Worm (Caenorhabditis elegans) whole organism, midembryonic: Measurements from ENCODE around the gene Y57G11B.5.

Source experiments
- T22C8.4 ChIP-seq: fragments of 200-800 bp; sonication (Bioruptor generic); IDR thresholded peaks from 2 replicates; pipeline ENCODE4 v1.3.6; 2022; ENCODE audit warnings: missing genetic modification characterization, missing compliant biosample characterization
- cog-1 ChIP-seq: sonication (generic microtip); optimal IDR thresholded peaks from 2 replicates; lab custom pipeline; 2016; ENCODE audit warnings: missing genetic modification characterization, missing compliant biosample characterization
- flt-1 ChIP-seq: fragments of 200-800 bp; sonication (Bioruptor generic); IDR thresholded peaks from 2 replicates; pipeline ENCODE4 v1.3.6; 2022; ENCODE audit warnings: missing genetic modification characterization, missing compliant biosample characterization
- klf-2 ChIP-seq: fragments of 200-800 bp; sonication (Bioruptor generic); conservative IDR thresholded peaks from 2 replicates; pipeline ENCODE4 v1.3.6; 2022; ENCODE audit warnings: missing genetic modification reagents, missing genetic modification characterization, missing compliant biosample characterization
- med-1 ChIP-seq: sonication (generic microtip); optimal IDR thresholded peaks from 2 replicates; lab custom pipeline; 2017; ENCODE audit warnings: missing genetic modification characterization, mild to moderate bottlenecking, missing compliant biosample characterization, antibody characterized with exemption, missing genetic modification reagents; ENCODE audit not compliant: insufficient read depth
- ref-1 ChIP-seq: fragments of 200-800 bp; sonication (Bioruptor generic); conservative IDR thresholded peaks from 2 replicates; pipeline ENCODE4 v1.3.6; 2022; ENCODE audit warnings: missing genetic modification reagents, missing genetic modification characterization, missing compliant biosample characterization
- tab-1 ChIP-seq: fragments of 200-800 bp; sonication (Bioruptor generic); IDR thresholded peaks from 2 replicates; pipeline ENCODE4 v1.3.6; 2022; ENCODE audit warnings: missing genetic modification characterization, missing compliant biosample characterization
- ztf-23 ChIP-seq: fragments of 200-800 bp; sonication (Bioruptor generic); IDR thresholded peaks from 2 replicates; pipeline ENCODE4 v1.3.6; 2022; ENCODE audit warnings: missing genetic modification reagents, missing genetic modification characterization, missing compliant biosample characterization
- ztf-29 ChIP-seq: fragments of 200-800 bp; sonication (Bioruptor generic); IDR thresholded peaks from 2 replicates; pipeline ENCODE4 v1.3.6; 2022; ENCODE audit warnings: missing genetic modification reagents, missing genetic modification characterization, missing compliant biosample characterization

Gene Y57G11B.5

DNA sequence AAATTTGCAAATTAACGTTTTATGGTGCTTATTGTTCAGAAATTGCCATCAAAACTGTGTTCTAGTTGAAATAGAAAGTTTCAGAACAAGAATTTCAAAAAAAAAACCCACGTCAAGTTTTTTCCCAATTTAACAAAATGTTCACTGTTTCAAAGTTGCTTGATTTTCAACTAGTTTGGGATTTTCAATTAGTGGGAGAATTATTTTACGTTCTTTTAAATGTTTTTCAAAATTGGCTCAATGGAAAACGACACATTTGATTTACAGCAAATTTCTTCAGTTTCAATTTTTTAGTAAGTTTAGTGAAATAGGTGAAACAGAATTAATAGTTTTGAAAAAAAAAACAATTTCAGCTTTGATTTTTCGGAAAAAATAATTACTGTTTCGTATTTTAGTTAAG, 34.0 kb downstream of the Y57G11B.5 start:
- TF ChIP-seq flt-1 (GFP tag; lab: Robert Waterston, UW) (no peak), cog-1 (tag; lab: Kevin White, UChicago) (no peak), ztf-23 (GFP tag; lab: Robert Waterston, UW) (no peak), T22C8.4 (no peak), med-1 (GFP tag; lab: Kevin White, UChicago) (no peak), ztf-29 (GFP tag; lab: Robert Waterston, UW) (no peak), tab-1 (GFP tag; lab: Robert Waterston, UW) (no peak), ref-1 (GFP tag; lab: Robert Waterston, UW) (no peak), klf-2 (GFP tag; lab: Robert Waterston, UW) (no peak)

DNA sequence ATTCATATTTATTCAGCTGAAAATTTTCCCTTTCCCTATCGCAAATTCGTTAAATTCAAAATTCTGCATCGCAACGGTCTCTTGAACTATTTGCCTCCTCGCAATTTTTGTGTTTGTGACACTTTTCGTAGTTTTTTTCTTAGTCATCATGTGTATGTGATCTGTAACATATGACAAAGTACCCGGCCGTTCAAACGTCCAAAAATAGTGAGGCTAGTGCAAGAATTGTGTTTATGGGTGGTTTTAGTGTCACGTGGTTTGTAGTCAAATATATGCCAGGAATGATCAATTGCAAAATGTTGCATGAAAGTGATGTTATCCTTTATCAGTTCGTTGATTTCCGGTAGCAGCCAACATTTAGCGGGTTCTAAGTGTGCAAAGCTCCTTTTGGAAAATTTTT, 35.2 kb downstream of the Y57G11B.5 start:
- no peak for TF ChIP-seq klf-2 (GFP tag; lab: Robert Waterston, UW)
- no peak for TF ChIP-seq flt-1 (GFP tag; lab: Robert Waterston, UW)
- no peak for TF ChIP-seq tab-1 (GFP tag; lab: Robert Waterston, UW)
- TF ChIP-seq ztf-23 (GFP tag; lab: Robert Waterston, UW) = no peak
- no peak for TF ChIP-seq ref-1 (GFP tag; lab: Robert Waterston, UW)
- no peak for TF ChIP-seq T22C8.4
- no peak for TF ChIP-seq med-1 (GFP tag; lab: Kevin White, UChicago)
- no peak for TF ChIP-seq ztf-29 (GFP tag; lab: Robert Waterston, UW)
- TF ChIP-seq cog-1 (tag; lab: Kevin White, UChicago) = no peak

DNA sequence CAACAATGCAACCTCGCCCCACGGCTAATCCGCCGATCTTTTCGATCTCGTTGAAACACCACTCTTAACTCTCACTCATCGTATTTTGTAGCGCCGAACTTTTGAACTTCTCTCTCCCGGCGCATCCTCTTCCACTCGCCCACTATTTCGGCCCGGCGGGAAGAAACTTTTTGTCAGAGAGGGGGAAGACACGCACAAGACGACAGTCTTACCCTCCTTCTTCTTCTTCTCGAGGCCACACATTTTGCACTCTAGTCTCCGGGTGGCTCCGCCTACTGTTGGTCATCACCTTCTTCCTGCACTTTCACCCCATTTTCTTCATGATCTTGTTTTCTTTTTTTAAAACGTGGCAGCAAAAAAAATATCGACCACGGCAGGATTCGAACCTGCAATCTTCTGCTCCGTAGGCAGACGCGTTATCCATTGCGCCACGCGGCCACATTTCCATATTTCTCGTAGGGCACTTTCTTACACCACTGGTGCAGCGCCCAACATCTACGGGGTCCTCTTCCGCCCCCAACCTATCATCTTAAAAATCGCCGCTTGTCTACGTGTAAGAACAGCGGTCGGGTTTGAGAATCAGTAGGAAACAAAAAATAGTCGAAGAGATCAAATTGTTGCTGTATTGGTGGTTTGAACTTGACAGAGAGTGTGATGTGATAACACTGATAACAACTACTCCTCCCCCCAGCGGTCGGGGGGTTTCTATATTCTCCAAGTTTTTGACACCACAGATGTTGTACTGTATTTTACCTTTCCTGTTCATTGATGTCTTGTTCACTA, 36.5 kb downstream of the Y57G11B.5 start:
- TF ChIP-seq tab-1 (GFP tag; lab: Robert Waterston, UW) = no peak
- TF ChIP-seq ref-1 (GFP tag; lab: Robert Waterston, UW) = no peak
- TF ChIP-seq klf-2 (GFP tag; lab: Robert Waterston, UW) = no peak
- no peak for TF ChIP-seq ztf-23 (GFP tag; lab: Robert Waterston, UW)

DNA sequence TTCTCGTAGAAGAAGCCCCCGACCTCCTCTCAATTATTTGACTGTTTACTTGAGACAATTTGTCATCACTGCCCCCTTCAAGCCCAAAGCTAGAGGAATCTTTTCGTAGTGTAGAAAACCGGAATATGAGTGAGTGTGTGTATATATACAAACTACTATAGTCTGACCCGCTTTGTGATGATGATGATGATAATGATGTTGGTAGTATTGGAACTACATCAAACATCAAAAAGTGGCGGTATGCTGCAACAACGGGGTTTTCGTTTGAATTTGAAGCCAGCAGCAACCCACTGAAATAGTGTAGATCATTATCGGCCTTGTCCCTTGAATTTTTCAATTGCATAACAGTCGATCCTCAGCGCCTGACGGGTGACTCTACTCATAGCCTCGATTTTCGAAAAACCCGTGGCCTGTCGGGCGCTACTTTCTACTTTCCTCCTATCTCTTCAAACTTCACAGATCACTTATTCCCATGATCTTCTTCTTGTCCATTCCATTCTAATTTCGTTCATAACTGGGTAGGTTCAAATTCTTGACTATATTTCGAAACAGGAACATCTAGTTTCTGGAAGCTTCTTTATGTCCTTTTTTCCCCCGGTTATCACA, 37.4 kb downstream of the Y57G11B.5 start:
- no peak for TF ChIP-seq ztf-23 (GFP tag; lab: Robert Waterston, UW)
- TF ChIP-seq tab-1 (GFP tag; lab: Robert Waterston, UW) = no peak
- no peak for TF ChIP-seq klf-2 (GFP tag; lab: Robert Waterston, UW)

DNA sequence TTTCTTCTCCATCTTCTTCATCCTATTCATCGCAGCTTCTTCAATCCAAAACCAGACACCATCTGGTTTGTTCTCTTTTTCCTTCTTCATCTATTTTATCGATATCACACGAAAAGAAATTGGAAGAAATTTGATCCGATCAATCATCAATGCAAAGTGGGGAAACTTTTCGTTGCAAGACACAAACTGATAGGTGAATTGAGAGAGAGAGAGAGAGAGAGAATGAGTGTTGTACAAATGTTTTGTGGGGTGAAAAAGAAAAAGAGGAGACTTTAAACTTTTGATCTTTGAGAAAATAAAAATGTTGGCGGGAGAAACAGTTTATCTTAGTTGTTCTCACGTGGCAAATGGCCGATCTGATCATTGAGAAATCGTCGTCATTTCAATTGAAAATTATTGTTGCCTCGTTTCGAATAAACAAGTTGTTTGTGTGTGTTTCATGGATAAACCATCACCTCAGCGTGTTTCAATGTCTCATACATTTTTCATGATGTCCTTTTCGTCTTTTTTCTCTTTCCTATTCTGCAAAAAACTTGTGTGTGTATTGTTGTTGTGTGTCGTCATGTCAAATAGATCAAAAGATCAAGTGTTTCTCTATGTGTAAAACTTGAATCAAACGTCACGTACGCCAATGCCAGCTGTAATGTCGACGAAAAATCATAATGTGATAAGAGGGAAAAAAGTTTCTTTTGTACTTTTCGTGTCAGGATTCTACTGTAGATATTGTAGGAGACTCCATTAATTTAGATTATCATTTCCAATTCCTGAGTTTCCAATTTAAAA, 38.1 kb downstream of the Y57G11B.5 start:
- TF ChIP-seq tab-1 (GFP tag; lab: Robert Waterston, UW) (no peak), ref-1 (GFP tag; lab: Robert Waterston, UW) (no peak), flt-1 (GFP tag; lab: Robert Waterston, UW) (no peak), cog-1 (tag; lab: Kevin White, UChicago) (no peak)

DNA sequence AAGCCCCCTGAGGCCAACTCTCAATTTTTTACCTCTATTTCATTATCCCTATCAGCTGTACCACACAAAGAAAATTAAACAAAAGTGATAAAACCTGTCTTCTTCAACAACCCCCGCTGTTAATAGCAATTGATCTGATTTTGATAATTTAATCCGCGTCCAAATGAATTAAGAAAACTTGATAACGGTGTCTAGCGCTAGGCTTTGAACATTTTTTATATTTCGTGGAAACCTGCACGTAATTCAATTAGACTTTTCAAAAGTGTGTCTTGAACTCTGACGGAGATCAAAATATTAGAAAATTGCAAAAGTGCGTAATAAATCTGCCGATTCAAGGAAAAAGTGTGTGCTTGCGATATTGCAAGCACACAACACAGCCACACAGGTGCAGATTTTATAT, 38.8 kb downstream of the Y57G11B.5 start:
- no peak for TF ChIP-seq ztf-23 (GFP tag; lab: Robert Waterston, UW)
- no peak for TF ChIP-seq med-1 (GFP tag; lab: Kevin White, UChicago)
- no peak for TF ChIP-seq ztf-29 (GFP tag; lab: Robert Waterston, UW)
- TF ChIP-seq klf-2 (GFP tag; lab: Robert Waterston, UW) = no peak
- TF ChIP-seq flt-1 (GFP tag; lab: Robert Waterston, UW) = no peak
- TF ChIP-seq T22C8.4 = no peak
- no peak for TF ChIP-seq ref-1 (GFP tag; lab: Robert Waterston, UW)
- no peak for TF ChIP-seq tab-1 (GFP tag; lab: Robert Waterston, UW)
- no peak for TF ChIP-seq cog-1 (tag; lab: Kevin White, UChicago)

DNA sequence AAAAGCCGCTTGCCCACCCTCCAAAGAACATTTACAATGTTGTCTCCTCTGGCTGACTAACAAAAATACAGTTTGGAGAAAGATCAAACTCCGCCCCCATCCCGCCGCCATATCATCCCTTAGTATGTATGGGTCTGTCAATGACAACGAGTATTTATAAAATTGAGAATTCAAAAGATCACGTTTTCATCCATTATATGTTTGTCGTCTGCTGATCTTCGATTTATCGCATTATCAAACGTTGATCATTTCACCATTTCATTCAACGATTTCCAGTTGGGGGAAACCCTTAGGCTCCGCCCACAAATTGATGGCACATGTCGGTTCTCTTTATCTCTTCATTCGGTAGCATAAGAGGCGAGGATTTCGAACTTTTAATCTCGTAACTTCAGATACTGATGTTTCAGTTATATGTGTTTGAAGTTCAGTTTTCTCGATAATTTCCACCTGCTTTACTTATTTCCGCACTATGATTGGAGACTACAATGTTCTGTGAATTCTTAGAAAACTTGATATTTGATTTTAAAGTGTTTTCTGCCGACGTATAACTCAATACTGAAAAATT, 39.6 kb downstream of the Y57G11B.5 start:
- no peak for TF ChIP-seq flt-1 (GFP tag; lab: Robert Waterston, UW)
- no peak for TF ChIP-seq med-1 (GFP tag; lab: Kevin White, UChicago)
- no peak for TF ChIP-seq tab-1 (GFP tag; lab: Robert Waterston, UW)
- no peak for TF ChIP-seq klf-2 (GFP tag; lab: Robert Waterston, UW)
- no peak for TF ChIP-seq ref-1 (GFP tag; lab: Robert Waterston, UW)
- TF ChIP-seq ztf-29 (GFP tag; lab: Robert Waterston, UW) = no peak
- TF ChIP-seq ztf-23 (GFP tag; lab: Robert Waterston, UW) = no peak
- TF ChIP-seq cog-1 (tag; lab: Kevin White, UChicago) = no peak
- no peak for TF ChIP-seq T22C8.4

DNA sequence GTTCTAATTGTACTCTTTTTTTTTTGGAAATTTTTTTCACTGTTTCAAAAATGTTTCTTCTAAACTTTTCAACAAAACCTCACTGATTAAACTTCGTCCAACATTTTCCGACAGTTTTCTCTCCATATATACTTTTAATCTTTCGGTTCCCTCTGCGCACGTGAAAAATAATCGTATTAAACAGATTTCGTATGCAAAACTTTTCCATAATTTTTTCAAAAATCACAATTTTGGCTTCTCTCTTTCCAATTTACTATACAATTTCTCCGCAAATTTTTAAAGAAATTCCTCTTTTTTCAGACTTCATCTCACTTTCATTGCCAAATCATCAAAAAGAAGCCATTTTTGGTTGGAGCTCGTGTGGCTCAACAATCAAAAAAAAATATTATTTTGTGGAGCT, 41.7 kb downstream of the Y57G11B.5 start, which contains the start of gene dmd-6:
dmd-6 (plus strand) TSS at position 301 of the 400 bp plus-strand sequence.
- TF ChIP-seq T22C8.4 (no peak), med-1 (GFP tag; lab: Kevin White, UChicago) (no peak), ref-1 (GFP tag; lab: Robert Waterston, UW) (no peak), ztf-23 (GFP tag; lab: Robert Waterston, UW) (no peak), flt-1 (GFP tag; lab: Robert Waterston, UW) (no peak), tab-1 (GFP tag; lab: Robert Waterston, UW) (no peak), cog-1 (tag; lab: Kevin White, UChicago) (no peak), ztf-29 (GFP tag; lab: Robert Waterston, UW) (no peak), klf-2 (GFP tag; lab: Robert Waterston, UW) (no peak)
